Fruit fly (Drosophila melanogaster): ENCODE results near the gene CG18530.
A peak's percentile ranks its signal among the peaks of the same experiment; 100 is the strongest.

CG18530 gene

dm6 chr3R:12627691-12628148, 5.4 kb upstream of the CG18530 start, which contains the start of the genes Vha55 and Snx3 (continued):
- TF ChIP-seq fd3F (GFP tag; optimal IDR thresholded peaks at IDR 0.05): peak; percentile 18
- TF ChIP-seq lilli (GFP tag; optimal IDR thresholded peaks at IDR 0.05): peak; percentile 83
- no peak for TF ChIP-seq ci (GFP tag; IDR thresholded peaks at IDR 0.05)
- TF ChIP-seq ind (GFP tag; optimal IDR thresholded peaks at IDR 0.05): peak; percentile 83
- TF ChIP-seq CG17612 (GFP tag; IDR thresholded peaks at IDR 0.05): no peak
- TF ChIP-seq Usf (GFP tag; optimal IDR thresholded peaks at IDR 0.05): peak; percentile 99
- peak; percentile 52 for TF ChIP-seq crc (GFP tag; optimal IDR thresholded peaks at IDR 0.05)
- TF ChIP-seq croc (GFP tag; conservative IDR thresholded peaks at IDR 0.05): peak; percentile 31; the same call in 2 of the 3 replicates
- peak; percentile 56 for TF ChIP-seq grau (tag; optimal IDR thresholded peaks at IDR 0.05)
- TF ChIP-seq CG33213 (GFP tag; optimal IDR thresholded peaks at IDR 0.05): peak; percentile 98
- TF ChIP-seq CG18262 (tag; optimal IDR thresholded peaks at IDR 0.05): peak; percentile 23
- peak; percentile 91 for TF ChIP-seq zfh2 (GFP tag; optimal IDR thresholded peaks at IDR 0.05)
- peak; percentile 89 for TF ChIP-seq CrebB (tag; optimal IDR thresholded peaks at IDR 0.05)
- TF ChIP-seq CG9609 (GFP tag; optimal IDR thresholded peaks at IDR 0.05): peak; percentile 90
- TF ChIP-seq gsb-n (tag; optimal IDR thresholded peaks at IDR 0.05): peak; percentile 55
- peak; percentile 55 for TF ChIP-seq CG10209 (GFP tag; optimal IDR thresholded peaks at IDR 0.05)
- TF ChIP-seq ewg (GFP tag; optimal IDR thresholded peaks at IDR 0.05): peak; percentile 46
- peak; percentile 80 for TF ChIP-seq tin (GFP tag; optimal IDR thresholded peaks at IDR 0.05)
- TF ChIP-seq gro (GFP tag; optimal IDR thresholded peaks at IDR 0.05): peak; percentile 93
- TF ChIP-seq Rx (GFP tag; IDR thresholded peaks at IDR 0.05): no peak
- TF ChIP-seq lab (GFP tag; optimal IDR thresholded peaks at IDR 0.05): peak; percentile 86
- TF ChIP-seq CG5180 (GFP tag; optimal IDR thresholded peaks at IDR 0.05): no peak
- peak; percentile 38 for TF ChIP-seq CG4854 (GFP tag; optimal IDR thresholded peaks at IDR 0.05)
- no peak for TF ChIP-seq lov (optimal IDR thresholded peaks at IDR 0.05)
- no peak for TF ChIP-seq lov (GFP tag; IDR thresholded peaks at IDR 0.05)
- TF ChIP-seq pzg (GFP tag; optimal IDR thresholded peaks at IDR 0.05): peak; percentile 100
- no peak for TF ChIP-seq tap (tag; optimal IDR thresholded peaks at IDR 0.05)
- no peak for TF ChIP-seq CG6654 (GFP tag; optimal IDR thresholded peaks at IDR 0.05)
- peak; percentile 51 for TF ChIP-seq CG16815 (GFP tag; optimal IDR thresholded peaks at IDR 0.05)
- peak; percentile 60 for TF ChIP-seq NC2α (GFP tag; optimal IDR thresholded peaks at IDR 0.05)
- TF ChIP-seq CG10366 (GFP tag; IDR thresholded peaks at IDR 0.05): no peak
- peak; percentile 83 for TF ChIP-seq Hsf (GFP tag; optimal IDR thresholded peaks at IDR 0.05)
- no peak for TF ChIP-seq zen2 (GFP tag; IDR thresholded peaks at IDR 0.05; ENCODE audit: partially characterized antibody)
- TF ChIP-seq Atf6 (GFP tag; IDR thresholded peaks at IDR 0.05): no peak
- TF ChIP-seq CG14965 (GFP tag; optimal IDR thresholded peaks at IDR 0.05; ENCODE audit: borderline replicate concordance): peak; percentile 38
- peak; percentile 85 for TF ChIP-seq pho (GFP tag; optimal IDR thresholded peaks at IDR 0.05)
- peak; percentile 98 for TF ChIP-seq pita (GFP tag; optimal IDR thresholded peaks at IDR 0.05)
- TF ChIP-seq CG8924 (tag; optimal IDR thresholded peaks at IDR 0.05): peak; percentile 43
- no peak for TF ChIP-seq nau (GFP tag; optimal IDR thresholded peaks at IDR 0.05)
- peak; percentile 67 to 73 for TF ChIP-seq chif (GFP tag; optimal IDR thresholded peaks at IDR 0.05)
- TF ChIP-seq CG18619 (GFP tag; optimal IDR thresholded peaks at IDR 0.05): peak; percentile 45
- TF ChIP-seq seq (GFP tag; IDR thresholded peaks at IDR 0.05): no peak
- no peak for TF ChIP-seq CG11093 (GFP tag; IDR thresholded peaks at IDR 0.05)
- TF ChIP-seq pnt (GFP tag; optimal IDR thresholded peaks at IDR 0.05): peak; percentile 78
- peak; percentile 8 for TF ChIP-seq CG18476 (GFP tag; optimal IDR thresholded peaks at IDR 0.05)
- no peak for TF ChIP-seq ase (GFP tag; IDR thresholded peaks at IDR 0.05)
- TF ChIP-seq cato (GFP tag; optimal IDR thresholded peaks at IDR 0.05; ENCODE audit: borderline replicate concordance): peak; percentile 60
- TF ChIP-seq CG9437 (GFP tag; optimal IDR thresholded peaks at IDR 0.05): no peak
- peak; percentile 37 for TF ChIP-seq onecut (GFP tag; IDR thresholded peaks at IDR 0.05)
- TF ChIP-seq CG10431 (GFP tag; optimal IDR thresholded peaks at IDR 0.05): no peak
- no peak for TF ChIP-seq sim (GFP tag; IDR thresholded peaks at IDR 0.05)
- TF ChIP-seq wdn (GFP tag; IDR thresholded peaks at IDR 0.05): no peak

All from whole organism, embryonic.